Fruit fly (Drosophila melanogaster) whole organism, embryonic: ENCODE results near the gene CG31463.

Experiments used
- CG13287 ChIP-seq: fragments of 200-800 bp; sonication (Bioruptor generic); IDR thresholded peaks from 2 replicates; pipeline ENCODE4 v1.3.6; 2022; ENCODE audit warnings: missing biosample characterization, missing genetic modification characterization; ENCODE audit not compliant: partially characterized antibody
- CG31441 ChIP-seq: fragments of 200-800 bp; sonication (Bioruptor generic); IDR thresholded peaks from 2 replicates; pipeline ENCODE4 v1.3.6; 2022; ENCODE audit warnings: missing biosample characterization, missing genetic modification characterization
- CG33557 ChIP-seq: fragments of 200-800 bp; sonication (Bioruptor generic); optimal IDR thresholded peaks from 2 replicates; lab custom pipeline; 2019; ENCODE audit warnings: missing biosample characterization, mild to moderate bottlenecking, missing genetic modification characterization, moderate library complexity
- CG9797 ChIP-seq: fragments of 200-800 bp; sonication (Bioruptor generic); optimal IDR thresholded peaks from 3 replicates; lab custom pipeline; 2018; ENCODE audit warnings: missing biosample characterization, mild to moderate bottlenecking, missing genetic modification characterization
- Chrac-16 ChIP-seq: fragments of 200-800 bp; sonication (Bioruptor generic); optimal IDR thresholded peaks from 3 replicates; lab custom pipeline; 2016; ENCODE audit warnings: missing biosample characterization, missing genetic modification characterization
- Dp ChIP-seq: fragments of 200-800 bp; sonication (Bioruptor generic); optimal IDR thresholded peaks from 2 replicates; lab custom pipeline; 2018; ENCODE audit warnings: missing biosample characterization, mild to moderate bottlenecking, missing genetic modification characterization, moderate library complexity
- Sry-δ ChIP-seq: fragments of 200-800 bp; sonication (Bioruptor generic); optimal IDR thresholded peaks from 2 replicates; lab custom pipeline; 2016; ENCODE audit warnings: missing biosample characterization, missing genetic modification characterization
- TFAM ChIP-seq: fragments of 200-800 bp; sonication (Bioruptor generic); optimal IDR thresholded peaks from 2 replicates; lab custom pipeline; 2017; ENCODE audit warnings: missing biosample characterization, missing genetic modification characterization, inconsistent platforms
- br ChIP-seq: fragments of >200 bp; optimal IDR thresholded peaks from 2 replicates; lab custom pipeline; 2017
- dimm ChIP-seq: fragments of 200-800 bp; sonication (Bioruptor generic); IDR thresholded peaks from 2 replicates; pipeline ENCODE4 v1.3.6; 2022; ENCODE audit warnings: missing biosample characterization, missing genetic modification characterization
- fd3F ChIP-seq: fragments of 200-800 bp; sonication (Bioruptor generic); optimal IDR thresholded peaks from 2 replicates; lab custom pipeline; 2018; ENCODE audit warnings: missing biosample characterization, mild to moderate bottlenecking, missing genetic modification characterization, moderate library complexity
- kay ChIP-seq: fragments of 200-800 bp; sonication (Bioruptor generic); optimal IDR thresholded peaks from 2 replicates; lab custom pipeline; 2016; ENCODE audit warnings: missing biosample characterization, missing genetic modification characterization

DNA sequence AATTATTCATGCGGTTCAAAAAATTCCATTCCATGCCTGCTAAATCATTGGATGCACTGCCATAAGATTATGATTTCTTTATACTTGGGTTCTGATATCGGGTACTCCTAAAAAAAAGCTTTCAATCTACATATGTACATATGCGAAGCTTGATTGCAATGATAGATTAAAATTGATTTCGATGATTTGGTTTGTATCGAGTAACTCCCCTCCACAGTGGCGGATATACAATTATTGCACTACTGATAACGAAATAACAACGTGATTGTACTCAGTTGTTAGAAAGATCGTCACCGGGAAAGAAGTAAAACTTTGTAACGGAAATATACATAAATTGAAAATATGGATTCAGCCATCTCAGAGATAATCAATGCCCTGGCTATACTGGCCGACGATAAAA lies 4.4 kb upstream of the CG31463 start, which contains the start of gene Nazo:
- no peak for TF ChIP-seq kay
- TF ChIP-seq Chrac-16, result no peak
- no peak for TF ChIP-seq CG9797 (GFP tag; lab: Kevin White, UChicago)
- TF ChIP-seq CG33557 (GFP tag; lab: Kevin White, UChicago), result no peak
- no peak for TF ChIP-seq dimm (GFP tag; lab: Robert Waterston, UW)
- no peak for TF ChIP-seq br (lab: Kevin White, UChicago)
- TF ChIP-seq Dp, result no peak
- no peak for TF ChIP-seq fd3F (GFP tag; lab: Kevin White, UChicago)
- TF ChIP-seq Sry-δ (GFP tag; lab: Kevin White, UChicago), result no peak
- no peak for TF ChIP-seq CG31441 (GFP tag; lab: Robert Waterston, UW)
- TF ChIP-seq CG13287 (GFP tag; lab: Robert Waterston, UW), result no peak
- TF ChIP-seq TFAM (GFP tag; lab: Kevin White, UChicago), result no peak
